Worm (Caenorhabditis elegans): ENCODE measurements around the gene F28B4.1.

DNA sequence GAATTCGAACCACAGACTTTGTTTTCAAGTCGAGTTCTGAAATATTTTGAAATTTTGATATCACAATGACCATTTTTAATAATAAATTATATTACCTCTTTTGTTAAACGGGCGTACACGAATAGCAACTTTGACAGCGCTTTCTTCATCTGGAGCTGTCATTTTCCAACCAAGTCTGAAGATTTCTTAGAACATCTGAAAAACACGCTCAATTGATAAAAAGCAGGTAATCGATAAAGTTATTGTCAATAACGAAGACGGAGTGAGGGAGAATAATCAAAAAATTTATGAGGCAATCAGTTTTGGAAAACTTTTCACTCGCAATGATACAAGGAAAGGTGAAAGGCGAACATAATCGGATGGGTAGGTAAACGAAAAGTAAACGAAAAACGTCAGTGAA, 26.4 kb upstream of the F28B4.1 start, which contains the start of gene klp-4:
- no peak for TF ChIP-seq ZK185.1 (tag; optimal IDR thresholded peaks at IDR 0.05; ENCODE audit: poor library complexity, severe bottlenecking)
- TF ChIP-seq him-1 (tag; optimal IDR thresholded peaks at IDR 0.05): no peak
- no peak for TF ChIP-seq ztf-18 (tag; optimal IDR thresholded peaks at IDR 0.05)
- TF ChIP-seq F37B4.10 (GFP tag; IDR thresholded peaks at IDR 0.05): no peak
- TF ChIP-seq ztf-3 (GFP tag; optimal IDR thresholded peaks at IDR 0.05): no peak
- no peak for TF ChIP-seq snpc-4 (GFP tag; optimal IDR thresholded peaks at IDR 0.05)
- TF ChIP-seq snpc-4 (tag; optimal IDR thresholded peaks at IDR 0.05): no peak
- no peak for TF ChIP-seq unc-62 (GFP tag; optimal IDR thresholded peaks at IDR 0.05)

Data from whole organism, young adult.